Worm (Caenorhabditis elegans) whole organism, L1 larva: ENCODE results near the gene B0524.2.

ENCODE experiments used
- C04F5.9 ChIP-seq: sonication (generic microtip); optimal IDR thresholded peaks from 2 replicates; lab custom pipeline; 2016; ENCODE audit warnings: missing genetic modification characterization, missing compliant biosample characterization
- aly-2 ChIP-seq: fragments of 150-350 bp; optimal IDR thresholded peaks from 2 replicates; lab custom pipeline; 2014; ENCODE audit warnings: missing biosample characterization, missing genetic modification characterization
- ama-1 ChIP-seq: fragments of 150-350 bp; optimal IDR thresholded peaks from 2 replicates; lab custom pipeline; 2014
- blmp-1 ChIP-seq: fragments of 150-350 bp; optimal IDR thresholded peaks from 2 replicates; lab custom pipeline; 2014; ENCODE audit warnings: missing biosample characterization, missing genetic modification characterization
- ceh-8 ChIP-seq: fragments of 200-800 bp; sonication (Bioruptor generic); optimal IDR thresholded peaks from 2 replicates; lab custom pipeline; 2018; ENCODE audit warnings: mild to moderate bottlenecking, missing genetic modification characterization, moderate library complexity, missing compliant biosample characterization
- ceh-88 ChIP-seq: fragments of 200-800 bp; sonication (Bioruptor generic); IDR thresholded peaks from 2 replicates; pipeline ENCODE4 v1.3.6; 2022; ENCODE audit warnings: missing genetic modification characterization, missing compliant biosample characterization
- dsc-1 ChIP-seq: sonication (generic microtip); optimal IDR thresholded peaks from 2 replicates; lab custom pipeline; 2016; ENCODE audit warnings: mild to moderate bottlenecking, missing genetic modification characterization, missing compliant biosample characterization
- efl-3 ChIP-seq: fragments of 200-800 bp; sonication (Bioruptor generic); optimal IDR thresholded peaks from 2 replicates; lab custom pipeline; 2018; ENCODE audit warnings: mild to moderate bottlenecking, missing genetic modification characterization, missing compliant biosample characterization
- egl-13 ChIP-seq: sonication (generic microtip); optimal IDR thresholded peaks from 2 replicates; lab custom pipeline; 2016; ENCODE audit warnings: missing genotype, missing genetic modification reagents, missing genetic modification characterization, missing compliant biosample characterization
- egl-27 ChIP-seq, 2 experiments: fragments of 150-350 bp in 1 of 2; sonication (generic microtip); optimal IDR thresholded peaks; 3 replicates each; lab custom pipeline; 2017 to 2018; ENCODE audit warnings: missing biosample characterization in 2 of 2, missing genetic modification characterization in 2 of 2, missing genetic modification reagents in 2 of 2
- elt-2 ChIP-seq: sonication (generic microtip); optimal IDR thresholded peaks from 2 replicates; lab custom pipeline; 2016; ENCODE audit warnings: missing genetic modification characterization, mild to moderate bottlenecking, inconsistent platforms, missing compliant biosample characterization, missing genetic modification reagents
- fkh-8 ChIP-seq: sonication (generic microtip); optimal IDR thresholded peaks from 2 replicates; lab custom pipeline; 2016; ENCODE audit warnings: mild to moderate bottlenecking, missing genetic modification characterization, missing compliant biosample characterization
- hlh-4 ChIP-seq: sonication (generic microtip); optimal IDR thresholded peaks from 2 replicates; lab custom pipeline; 2016; ENCODE audit warnings: mild to moderate bottlenecking, missing genetic modification characterization, missing compliant biosample characterization
- irx-1 ChIP-seq: sonication (generic microtip); optimal IDR thresholded peaks from 2 replicates; lab custom pipeline; 2016; ENCODE audit warnings: missing genetic modification characterization, missing compliant biosample characterization
- lin-13 ChIP-seq: fragments of 150-350 bp; optimal IDR thresholded peaks from 2 replicates; lab custom pipeline; 2014; ENCODE audit warnings: missing biosample characterization, missing genetic modification reagents, missing genetic modification characterization
- lin-35 ChIP-seq, 2 experiments: fragments of 150-350 bp; optimal IDR thresholded peaks; 2 replicates each; lab custom pipeline; 2014; ENCODE audit warnings: missing biosample characterization in 2 of 2, missing genetic modification characterization in 2 of 2, missing genetic modification reagents in 2 of 2
- lsy-2 ChIP-seq, 2 experiments: fragments of 150-350 bp; optimal IDR thresholded peaks; 2 replicates each; lab custom pipeline; 2014; ENCODE audit warnings: missing biosample characterization in 2 of 2, missing genetic modification characterization in 2 of 2
- mab-9 ChIP-seq: fragments of 200-800 bp; sonication (Bioruptor generic); IDR thresholded peaks from 2 replicates; pipeline ENCODE4 v1.3.6; 2022; ENCODE audit warnings: missing genetic modification reagents, missing genetic modification characterization, missing compliant biosample characterization
- nhr-11 ChIP-seq: fragments of 150-350 bp; optimal IDR thresholded peaks from 2 replicates; lab custom pipeline; 2014; ENCODE audit warnings: missing biosample characterization, missing genetic modification characterization
- nhr-19 ChIP-seq: fragments of 200-800 bp; sonication (Bioruptor generic); conservative IDR thresholded peaks from 2 replicates; pipeline ENCODE4 v1.3.6; 2022; ENCODE audit warnings: missing genetic modification characterization, missing compliant biosample characterization
- nhr-76 ChIP-seq: sonication (generic microtip); optimal IDR thresholded peaks from 2 replicates; lab custom pipeline; 2017; ENCODE audit warnings: missing biosample characterization, missing genetic modification characterization
- nhr-77 ChIP-seq: fragments of 150-350 bp; optimal IDR thresholded peaks from 2 replicates; lab custom pipeline; 2014; ENCODE audit warnings: missing biosample characterization, missing genetic modification characterization
- nhr-84 ChIP-seq: sonication (generic microtip); optimal IDR thresholded peaks from 2 replicates; lab custom pipeline; 2017; ENCODE audit warnings: missing biosample characterization, missing genetic modification characterization
- nhr-85 ChIP-seq: sonication (generic microtip); peaks from one replicate; lab custom pipeline; 2016; ENCODE audit warnings: missing genetic modification characterization, inconsistent platforms, missing compliant biosample characterization
- rnt-1 ChIP-seq: sonication (generic microtip); optimal IDR thresholded peaks from 2 replicates; lab custom pipeline; 2016; ENCODE audit warnings: mild to moderate bottlenecking, missing genetic modification characterization, moderate library complexity, missing compliant biosample characterization
- sox-4 ChIP-seq: sonication (generic microtip); optimal IDR thresholded peaks from 2 replicates; lab custom pipeline; 2016; ENCODE audit warnings: missing genetic modification characterization, missing compliant biosample characterization
- sptf-1 ChIP-seq: fragments of 150-350 bp; optimal IDR thresholded peaks from 2 replicates; lab custom pipeline; 2014; ENCODE audit warnings: missing biosample characterization, missing genetic modification characterization
- unc-98 ChIP-seq: fragments of 200-800 bp; sonication (Bioruptor generic); IDR thresholded peaks from 2 replicates; pipeline ENCODE4 v1.3.6; 2022; ENCODE audit warnings: missing genetic modification characterization, missing compliant biosample characterization
- zip-4 ChIP-seq: fragments of 200-800 bp; sonication (Bioruptor generic); optimal IDR thresholded peaks from 2 replicates; lab custom pipeline; 2018; ENCODE audit warnings: mild to moderate bottlenecking, missing genetic modification characterization, moderate library complexity, missing compliant biosample characterization
- ztf-11 ChIP-seq, 2 experiments: sonication (generic microtip); optimal IDR thresholded peaks; 2 replicates each; lab custom pipeline; 2016 to 2017; ENCODE audit warnings: missing genetic modification characterization in 2 of 2, missing biosample characterization in 1 of 2, missing compliant biosample characterization in 1 of 2

B0524.2 gene

ce11 chrIII:1859532-1859931 lies 34.3 kb upstream of the B0524.2 start, which contains the start of gene ddp-1 (continued):
- peak; percentile 99 for TF ChIP-seq nhr-85
- 0 out of 2 replicates have a peak, but pooled peaks have one; percentile 39 for TF ChIP-seq unc-98 (GFP tag; lab: Robert Waterston, UW)
- peak; percentile 96 to 97 for TF ChIP-seq lsy-2 (tag; optimal IDR thresholded peaks at IDR 0.05; lab: Kevin White, UChicago)
- TF ChIP-seq lin-35 (GFP tag; optimal IDR thresholded peaks at IDR 0.05; lab: Kevin White, UChicago), result peak; percentile 99 to 100
- peak; percentile 97 for TF ChIP-seq aly-2 (tag; lab: Kevin White, UChicago)
- TF ChIP-seq ama-1 (lab: Kevin White, UChicago), result peak; percentile 91

- TF ChIP-seq nhr-11 (tag; lab: Kevin White, UChicago), result no peak
- no peak for TF ChIP-seq irx-1 (tag; lab: Kevin White, UChicago)
- TF ChIP-seq ztf-11 (tag; optimal IDR thresholded peaks at IDR 0.05; lab: Kevin White, UChicago), result no peak
- no peak for TF ChIP-seq lin-35 (GFP tag; optimal IDR thresholded peaks at IDR 0.05; lab: Kevin White, UChicago)
- TF ChIP-seq nhr-77, result no peak
- TF ChIP-seq sptf-1 (tag; lab: Kevin White, UChicago), result no peak
- no peak for TF ChIP-seq fkh-8
- no peak for TF ChIP-seq C04F5.9 (tag; lab: Kevin White, UChicago)
- TF ChIP-seq hlh-4, result no peak
- TF ChIP-seq blmp-1 (tag; lab: Kevin White, UChicago), result no peak
- no peak for TF ChIP-seq rnt-1
- no peak for TF ChIP-seq zip-4 (GFP tag; lab: Kevin White, UChicago)
These were observed 33.7 kb upstream of the B0524.2 start, which contains the start of gene ttc-7 for ce11 chrIII:1860129-1860528. TSS of gene ttc-7 (plus strand) at chrIII:1860429.

- TF ChIP-seq nhr-77 (no peak), nhr-84 (tag; lab: Kevin White, UChicago) (no peak), nhr-76 (tag; lab: Kevin White, UChicago) (no peak), egl-27 (tag; optimal IDR thresholded peaks at IDR 0.05; lab: Kevin White, UChicago) (no peak), ceh-8 (GFP tag; lab: Kevin White, UChicago) (no peak)
These were observed 17.5 kb upstream of the B0524.2 start for ce11 chrIII:1876267-1876865.

- TF ChIP-seq fkh-8 (no peak), lin-13 (GFP tag; lab: Kevin White, UChicago) (peak; percentile 0), hlh-4 (no peak), lsy-2 (tag; optimal IDR thresholded peaks at IDR 0.05; lab: Kevin White, UChicago) (peak in 1 of 2 experiments; percentile 31)
These were observed 16.7 kb upstream of the B0524.2 start for ce11 chrIII:1877189-1877588.

- TF ChIP-seq sox-4 (tag; lab: Kevin White, UChicago), result no peak
- no peak for TF ChIP-seq lin-13 (GFP tag; lab: Kevin White, UChicago)
- no peak for TF ChIP-seq efl-3
- TF ChIP-seq mab-9 (GFP tag; lab: Robert Waterston, UW), result no peak
These were observed 15.8 kb upstream of the B0524.2 start, which contains the start of gene smi-1 for ce11 chrIII:1878065-1878464. TSS of gene smi-1 (plus strand) at chrIII:1878365.

- no peak for TF ChIP-seq nhr-19 (GFP tag; lab: Robert Waterston, UW)
- TF ChIP-seq, all 84 proteins: peak for 0
These were observed 14.9 kb upstream of the B0524.2 start for ce11 chrIII:1878918-1879317.

- TF ChIP-seq ceh-88 (GFP tag; lab: Robert Waterston, UW) (no peak), elt-2 (tag; lab: Kevin White, UChicago) (no peak), dsc-1 (tag; lab: Kevin White, UChicago) (no peak), egl-13 (tag; lab: Kevin White, UChicago) (no peak)
These were observed 13.6 kb upstream of the B0524.2 start for ce11 chrIII:1880221-1880620.
